Worm (Caenorhabditis elegans) whole organism, mixed stage, embryonic: Measurements from ENCODE around the gene C55C3.1.

Experiments used
- M03D4.4 ChIP-seq: sonication (generic microtip); optimal IDR thresholded peaks from 2 replicates; lab custom pipeline; 2017; ENCODE audit warnings: mild to moderate bottlenecking, missing genetic modification characterization, missing compliant biosample characterization
- blmp-1 ChIP-seq: fragments of 150-350 bp; optimal IDR thresholded peaks from 2 replicates; lab custom pipeline; 2014; ENCODE audit warnings: missing biosample characterization, missing genetic modification characterization
- ceh-43 ChIP-seq: fragments of 200-800 bp; sonication (Bioruptor generic); optimal IDR thresholded peaks from 2 replicates; lab custom pipeline; 2018; ENCODE audit warnings: mild to moderate bottlenecking, missing genetic modification characterization, moderate library complexity, missing compliant biosample characterization
- ces-1 ChIP-seq: fragments of 150-350 bp; optimal IDR thresholded peaks from 2 replicates; lab custom pipeline; 2014; ENCODE audit warnings: missing biosample characterization, missing genetic modification reagents, missing genetic modification characterization
- cnd-1 ChIP-seq: fragments of 200-800 bp; sonication (Bioruptor generic); optimal IDR thresholded peaks from 2 replicates; lab custom pipeline; 2018; ENCODE audit warnings: mild to moderate bottlenecking, missing genetic modification characterization, missing compliant biosample characterization
- elt-1 ChIP-seq: sonication (generic microtip); optimal IDR thresholded peaks from 2 replicates; lab custom pipeline; 2017; ENCODE audit warnings: missing genetic modification characterization, mild to moderate bottlenecking, missing compliant biosample characterization, antibody characterized with exemption, moderate library complexity, borderline replicate concordance; ENCODE audit not compliant: insufficient read depth
- flh-1 ChIP-seq: fragments of 200-800 bp; sonication (Bioruptor generic); optimal IDR thresholded peaks from 2 replicates; lab custom pipeline; 2018; ENCODE audit warnings: mild to moderate bottlenecking, missing genetic modification characterization, moderate library complexity, missing compliant biosample characterization
- ham-2 ChIP-seq: fragments of 200-800 bp; sonication (Bioruptor generic); optimal IDR thresholded peaks from 2 replicates; lab custom pipeline; 2018; ENCODE audit warnings: mild to moderate bottlenecking, missing genetic modification characterization, missing compliant biosample characterization
- hlh-1 ChIP-seq: fragments of 150-350 bp; optimal IDR thresholded peaks from 2 replicates; lab custom pipeline; 2014; ENCODE audit warnings: missing biosample characterization, missing genetic modification reagents, missing genetic modification characterization
- lin-32 ChIP-seq: fragments of 200-800 bp; sonication (Bioruptor generic); optimal IDR thresholded peaks from 2 replicates; lab custom pipeline; 2018; ENCODE audit warnings: mild to moderate bottlenecking, missing genetic modification characterization, missing compliant biosample characterization
- lsy-2 ChIP-seq: fragments of 150-350 bp; optimal IDR thresholded peaks from 2 replicates; lab custom pipeline; 2014; ENCODE audit warnings: missing biosample characterization, missing genetic modification characterization
- mab-5 ChIP-seq: fragments of 150-350 bp; optimal IDR thresholded peaks from 2 replicates; lab custom pipeline; 2014; ENCODE audit warnings: missing biosample characterization, missing genetic modification characterization
- nhr-12 ChIP-seq: fragments of 150-350 bp; optimal IDR thresholded peaks from 2 replicates; lab custom pipeline; 2014; ENCODE audit warnings: missing biosample characterization, missing genetic modification characterization
- nhr-237 ChIP-seq: fragments of 150-350 bp; optimal IDR thresholded peaks from 2 replicates; lab custom pipeline; 2014; ENCODE audit warnings: missing biosample characterization, missing genetic modification characterization
- nhr-28 ChIP-seq: fragments of 150-350 bp; optimal IDR thresholded peaks from 2 replicates; lab custom pipeline; 2014; ENCODE audit warnings: missing biosample characterization, missing genetic modification characterization
- pha-4 ChIP-seq: fragments of 150-350 bp; optimal IDR thresholded peaks from 2 replicates; lab custom pipeline; 2018; ENCODE audit warnings: missing biosample characterization, missing genetic modification reagents, missing genetic modification characterization
- sem-2 ChIP-seq: fragments of 200-800 bp; sonication (Bioruptor generic); optimal IDR thresholded peaks from 2 replicates; lab custom pipeline; 2018; ENCODE audit warnings: mild to moderate bottlenecking, missing genetic modification characterization, missing compliant biosample characterization
- snpc-4 ChIP-seq: fragments of 150-350 bp; optimal IDR thresholded peaks from 2 replicates; lab custom pipeline; 2014; ENCODE audit warnings: missing biosample characterization, missing genetic modification characterization
- sptf-1 ChIP-seq: sonication (generic microtip); optimal IDR thresholded peaks from 2 replicates; lab custom pipeline; 2017; ENCODE audit warnings: mild to moderate bottlenecking, missing genetic modification characterization, moderate library complexity, missing compliant biosample characterization
- tbx-8 ChIP-seq: fragments of 200-800 bp; sonication (Bioruptor generic); optimal IDR thresholded peaks from 2 replicates; lab custom pipeline; 2018; ENCODE audit warnings: mild to moderate bottlenecking, missing genetic modification characterization, moderate library complexity, missing compliant biosample characterization
- unc-39 ChIP-seq: fragments of 150-350 bp; optimal IDR thresholded peaks from 2 replicates; lab custom pipeline; 2014; ENCODE audit warnings: missing biosample characterization, missing genetic modification characterization
- unc-62 ChIP-seq: fragments of 150-350 bp; optimal IDR thresholded peaks from 2 replicates; lab custom pipeline; 2014; ENCODE audit warnings: missing biosample characterization, missing genetic modification reagents, missing genetic modification characterization
- zip-8 ChIP-seq: fragments of 150-350 bp; optimal IDR thresholded peaks from 2 replicates; lab custom pipeline; 2014; ENCODE audit warnings: missing biosample characterization, missing genetic modification characterization

The C55C3.1 gene

ce11 chrIV:5700372-5700771 is 8.5 kb upstream of the C55C3.1 start:
- TF ChIP-seq nhr-12 (tag; lab: Kevin White, UChicago) (no peak), snpc-4 (tag; lab: Kevin White, UChicago) (no peak), blmp-1 (tag; lab: Kevin White, UChicago) (peak; percentile 63), elt-1 (tag; lab: Kevin White, UChicago) (peak; percentile 67), ham-2 (peak; percentile 16), unc-62 (peak; percentile 82)
- TF ChIP-seq, all 35 proteins: peak for 4

- TF ChIP-seq ham-2 (peak; percentile 1), cnd-1 (tag; lab: Kevin White, UChicago) (no peak), ceh-43 (GFP tag; lab: Kevin White, UChicago) (no peak)
These were observed 7.2 kb upstream of the C55C3.1 start for ce11 chrIV:5701646-5702045.

- TF ChIP-seq pha-4 (tag; lab: Kevin White, UChicago), result no peak
These were observed 5.5 kb upstream of the C55C3.1 start, which contains the start of the genes C55C3.73 and perm-5 for ce11 chrIV:5703443-5703842. Gene C55C3.73, minus strand, starts transcription at chrIV:5703451. Gene perm-5, minus strand, starts transcription at chrIV:5703468.

ce11 chrIV:5703917-5704316 is 5.0 kb upstream of the C55C3.1 start:
- TF ChIP-seq nhr-28 (tag; lab: Kevin White, UChicago) (no peak), blmp-1 (tag; lab: Kevin White, UChicago) (peak; percentile 67)

- peak; percentile 15 for TF ChIP-seq elt-1 (tag; lab: Kevin White, UChicago)
- no peak for TF ChIP-seq ces-1
- no peak for TF ChIP-seq tbx-8
These were observed 2.3 kb upstream of the C55C3.1 start for ce11 chrIV:5706603-5707002.

ce11 chrIV:5715341-5716112 is 6.6 kb downstream of the C55C3.1 start:
- no peak for TF ChIP-seq nhr-12 (tag; lab: Kevin White, UChicago)
- TF ChIP-seq unc-62, result no peak
- no peak for TF ChIP-seq lin-32 (GFP tag; lab: Kevin White, UChicago)
- TF ChIP-seq lsy-2 (tag; lab: Kevin White, UChicago), result no peak
- TF ChIP-seq zip-8 (tag; lab: Kevin White, UChicago), result no peak
- TF ChIP-seq blmp-1 (tag; lab: Kevin White, UChicago), result no peak
- no peak for TF ChIP-seq sptf-1 (tag; lab: Kevin White, UChicago)
- TF ChIP-seq flh-1, result no peak
- no peak for TF ChIP-seq cnd-1 (tag; lab: Kevin White, UChicago)
- no peak for TF ChIP-seq ceh-43 (GFP tag; lab: Kevin White, UChicago)
- TF ChIP-seq M03D4.4 (tag; lab: Kevin White, UChicago), result no peak
- no peak for TF ChIP-seq unc-39 (tag; lab: Kevin White, UChicago)
- TF ChIP-seq sem-2 (GFP tag; lab: Kevin White, UChicago), result no peak
- TF ChIP-seq mab-5 (tag; lab: Kevin White, UChicago), result no peak
- TF ChIP-seq nhr-28 (tag; lab: Kevin White, UChicago), result no peak
- TF ChIP-seq ham-2, result no peak
- TF ChIP-seq ces-1, result no peak
- no peak for TF ChIP-seq nhr-237 (tag; lab: Kevin White, UChicago)
- TF ChIP-seq hlh-1, result no peak
- TF ChIP-seq snpc-4 (tag; lab: Kevin White, UChicago), result no peak

- TF ChIP-seq ces-1, result peak; percentile 19
- TF ChIP-seq lsy-2 (tag; lab: Kevin White, UChicago), result no peak
- no peak for TF ChIP-seq sem-2 (GFP tag; lab: Kevin White, UChicago)
- TF ChIP-seq mab-5 (tag; lab: Kevin White, UChicago), result no peak
- TF ChIP-seq blmp-1 (tag; lab: Kevin White, UChicago), result no peak
- TF ChIP-seq, all 35 proteins: peak for 1
These were observed 14.8 kb downstream of the C55C3.1 start for ce11 chrIV:5723659-5724058.

- TF ChIP-seq nhr-28 (tag; lab: Kevin White, UChicago), result no peak
- peak; percentile 37 for TF ChIP-seq ces-1
These were observed 16.4 kb downstream of the C55C3.1 start, which contains the start of gene H35B03.1 for ce11 chrIV:5725300-5725699. Gene H35B03.1, plus strand, starts transcription at chrIV:5725600.
